Fruit fly (Drosophila melanogaster) whole organism, embryonic: ENCODE measurements around the gene Rpp14b.

Experiments used
- Atf6 ChIP-seq: fragments of 200-800 bp; sonication (Bioruptor generic); IDR thresholded peaks from 2 replicates; pipeline ENCODE4 v1.3.6; 2022; ENCODE audit warnings: missing biosample characterization, missing genetic modification characterization
- Blimp-1 ChIP-seq: fragments of 200-800 bp; sonication (Bioruptor generic); optimal IDR thresholded peaks from 3 replicates; lab custom pipeline; 2018; ENCODE audit warnings: missing biosample characterization, missing genetic modification characterization, mild to moderate bottlenecking, moderate library complexity, missing genetic modification reagents
- CG10431 ChIP-seq: fragments of 200-800 bp; sonication (Bioruptor generic); optimal IDR thresholded peaks from 3 replicates; lab custom pipeline; 2018; ENCODE audit warnings: missing biosample characterization, mild to moderate bottlenecking, missing genetic modification characterization
- CG10543 ChIP-seq: fragments of 200-800 bp; sonication (Bioruptor generic); optimal IDR thresholded peaks from 3 replicates; lab custom pipeline; 2017; ENCODE audit warnings: missing biosample characterization, mild to moderate bottlenecking, missing genetic modification characterization, moderate library complexity
- CG10565 ChIP-seq: fragments of 200-800 bp; sonication (Bioruptor generic); optimal IDR thresholded peaks from 3 replicates; lab custom pipeline; 2016; ENCODE audit warnings: missing biosample characterization, mild to moderate bottlenecking, missing genetic modification characterization
- CG13624 ChIP-seq: fragments of 200-800 bp; sonication (Bioruptor generic); optimal IDR thresholded peaks from 2 replicates; lab custom pipeline; 2016; ENCODE audit warnings: missing biosample characterization, missing genetic modification characterization
- CG14710 ChIP-seq: fragments of 200-800 bp; sonication (Bioruptor generic); optimal IDR thresholded peaks from 3 replicates; lab custom pipeline; 2019; ENCODE audit warnings: missing biosample characterization, mild to moderate bottlenecking, missing genetic modification characterization, moderate library complexity
- CG14860 ChIP-seq: fragments of 200-800 bp; sonication (Bioruptor generic); IDR thresholded peaks from 3 replicates; pipeline ENCODE4 v1.3.6; 2022; ENCODE audit warnings: missing biosample characterization, missing genetic modification characterization; ENCODE audit not compliant: partially characterized antibody
- CG15696 ChIP-seq: fragments of 200-800 bp; sonication (Bioruptor generic); optimal IDR thresholded peaks from 2 replicates; lab custom pipeline; 2019; ENCODE audit warnings: missing biosample characterization, mild to moderate bottlenecking, missing genetic modification characterization, moderate library complexity
- CG1603 ChIP-seq: fragments of 200-800 bp; sonication (Bioruptor generic); optimal IDR thresholded peaks from 2 replicates; lab custom pipeline; 2019; ENCODE audit warnings: missing biosample characterization, mild to moderate bottlenecking, missing genetic modification characterization, moderate library complexity
- CG2199 ChIP-seq: fragments of 200-800 bp; sonication (Bioruptor generic); IDR thresholded peaks from 3 replicates; pipeline ENCODE4 v1.3.6; 2022; ENCODE audit warnings: missing biosample characterization, missing genetic modification characterization
- CG31365 ChIP-seq: fragments of 200-800 bp; sonication (Bioruptor generic); optimal IDR thresholded peaks from 2 replicates; lab custom pipeline; 2018; ENCODE audit warnings: missing biosample characterization, mild to moderate bottlenecking, missing genetic modification characterization
- CG3995 ChIP-seq: fragments of 200-800 bp; sonication (Bioruptor generic); optimal IDR thresholded peaks from 3 replicates; lab custom pipeline; 2016; ENCODE audit warnings: missing biosample characterization, missing genetic modification characterization
- CG4730 ChIP-seq: fragments of 200-800 bp; sonication (Bioruptor generic); IDR thresholded peaks from 2 replicates; pipeline ENCODE4 v1.3.6; 2022; ENCODE audit warnings: missing biosample characterization, missing genetic modification characterization
- CG7839 ChIP-seq: fragments of 200-800 bp; sonication (Bioruptor generic); optimal IDR thresholded peaks from 3 replicates; lab custom pipeline; 2018; ENCODE audit warnings: missing biosample characterization, mild to moderate bottlenecking, missing genetic modification characterization, moderate library complexity
- CG8478 ChIP-seq: fragments of >200 bp; optimal IDR thresholded peaks from 2 replicates; lab custom pipeline; 2018
- CG8924 ChIP-seq: fragments of 200-800 bp; optimal IDR thresholded peaks from 3 replicates; lab custom pipeline; 2019; ENCODE audit warnings: missing biosample characterization, mild to moderate bottlenecking, missing genetic modification characterization, moderate library complexity
- CG9437 ChIP-seq: fragments of 200-800 bp; sonication (Bioruptor generic); optimal IDR thresholded peaks from 2 replicates; lab custom pipeline; 2018; ENCODE audit warnings: missing biosample characterization, mild to moderate bottlenecking, missing genetic modification characterization
- CHES-1-like ChIP-seq: fragments of 200-800 bp; sonication (Bioruptor generic); optimal IDR thresholded peaks from 2 replicates; lab custom pipeline; 2016; ENCODE audit warnings: missing biosample characterization, missing genetic modification characterization
- Dref ChIP-seq: fragments of 200-800 bp; sonication (Bioruptor generic); IDR thresholded peaks from 2 replicates; pipeline ENCODE4 v1.3.6; 2022; ENCODE audit warnings: missing biosample characterization, missing genetic modification characterization
- E2f2 ChIP-seq: fragments of 200-800 bp; sonication (Bioruptor generic); IDR thresholded peaks from 2 replicates; pipeline ENCODE4 v1.3.6; 2022; ENCODE audit warnings: missing biosample characterization, missing genetic modification characterization
- Eip74EF ChIP-seq, 2 experiments: fragments of 200-800 bp in 1 of 2; fragments of >200 bp in 1 of 2; sonication (Bioruptor generic) in 1 of 2; optimal IDR thresholded peaks; 2 replicates each; lab custom pipeline; 2017 to 2019; ENCODE audit warnings: missing biosample characterization in 2 of 2, missing genetic modification characterization in 2 of 2, mild to moderate bottlenecking in 1 of 2, moderate library complexity in 1 of 2
- H2.0 ChIP-seq: fragments of 200-800 bp; sonication (Bioruptor generic); IDR thresholded peaks from 2 replicates; pipeline ENCODE4 v1.3.6; 2022; ENCODE audit warnings: missing biosample characterization, missing genetic modification characterization
- MTF-1 ChIP-seq: fragments of 200-800 bp; sonication (Bioruptor generic); optimal IDR thresholded peaks from 2 replicates; lab custom pipeline; 2018; ENCODE audit warnings: missing biosample characterization, mild to moderate bottlenecking, missing genetic modification characterization, borderline replicate concordance
- Neu2 ChIP-seq: fragments of 200-800 bp; sonication (Bioruptor generic); optimal IDR thresholded peaks from 3 replicates; lab custom pipeline; 2016; ENCODE audit warnings: missing biosample characterization, missing genetic modification characterization, borderline replicate concordance
- ase ChIP-seq: fragments of 200-800 bp; sonication (Bioruptor generic); IDR thresholded peaks from 3 replicates; pipeline ENCODE4 v1.3.6; 2022; ENCODE audit warnings: missing biosample characterization, missing genetic modification characterization
- bbx ChIP-seq: fragments of 200-800 bp; sonication (Bioruptor generic); IDR thresholded peaks from 2 replicates; pipeline ENCODE4 v1.3.6; 2022; ENCODE audit warnings: missing biosample characterization, missing genetic modification characterization; ENCODE audit not compliant: partially characterized antibody
- corto ChIP-seq: fragments of 200-800 bp; sonication (Bioruptor generic); optimal IDR thresholded peaks from 2 replicates; lab custom pipeline; 2016; ENCODE audit warnings: missing biosample characterization, mild to moderate bottlenecking, missing genetic modification characterization, moderate library complexity
- dmrt11E ChIP-seq: fragments of 200-800 bp; sonication (Bioruptor generic); optimal IDR thresholded peaks from 3 replicates; lab custom pipeline; 2018; ENCODE audit warnings: missing biosample characterization, mild to moderate bottlenecking, missing genetic modification characterization, moderate library complexity
- dmrt99B ChIP-seq: fragments of 200-800 bp; sonication (Bioruptor generic); optimal IDR thresholded peaks from 2 replicates; lab custom pipeline; 2018; ENCODE audit warnings: missing biosample characterization, mild to moderate bottlenecking, missing genetic modification characterization, moderate library complexity
- eve ChIP-seq, 2 experiments: fragments of >200 bp; optimal IDR thresholded peaks; 2 replicates each; lab custom pipeline; 2017; ENCODE audit warnings: missing biosample characterization in 2 of 2, missing genetic modification characterization in 2 of 2
- exex ChIP-seq: fragments of 200-800 bp; sonication (Bioruptor generic); optimal IDR thresholded peaks from 4 replicates; lab custom pipeline; 2018; ENCODE audit warnings: missing biosample characterization, mild to moderate bottlenecking, missing genetic modification characterization, moderate library complexity
- gcm2 ChIP-seq: fragments of 200-800 bp; sonication (Bioruptor generic); optimal IDR thresholded peaks from 2 replicates; lab custom pipeline; 2016; ENCODE audit warnings: missing biosample characterization, missing genetic modification characterization
- grau ChIP-seq: fragments of 200-800 bp; optimal IDR thresholded peaks from 3 replicates; lab custom pipeline; 2019; ENCODE audit warnings: missing biosample characterization, mild to moderate bottlenecking, missing genetic modification characterization, moderate library complexity
- h ChIP-seq: fragments of >200 bp; optimal IDR thresholded peaks from 2 replicates; lab custom pipeline; 2017
- ham ChIP-seq: fragments of 200-800 bp; sonication (Bioruptor generic); IDR thresholded peaks from 2 replicates; pipeline ENCODE4 v1.3.6; 2022; ENCODE audit warnings: missing biosample characterization, missing genetic modification characterization
- jing ChIP-seq: fragments of 200-800 bp; sonication (Bioruptor generic); optimal IDR thresholded peaks from 2 replicates; lab custom pipeline; 2018; ENCODE audit warnings: missing biosample characterization, mild to moderate bottlenecking, missing genetic modification characterization
- luna ChIP-seq: fragments of 200-800 bp; sonication (Bioruptor generic); optimal IDR thresholded peaks from 2 replicates; lab custom pipeline; 2016; ENCODE audit warnings: missing biosample characterization, missing genetic modification characterization
- mirr ChIP-seq: fragments of 200-800 bp; sonication (Bioruptor generic); optimal IDR thresholded peaks from 3 replicates; lab custom pipeline; 2018; ENCODE audit warnings: missing biosample characterization, mild to moderate bottlenecking, missing genetic modification characterization
- nau ChIP-seq: fragments of 200-800 bp; sonication (Bioruptor generic); optimal IDR thresholded peaks from 3 replicates; lab custom pipeline; 2017; ENCODE audit warnings: missing biosample characterization, mild to moderate bottlenecking, missing genetic modification characterization, missing genetic modification reagents
- nerfin-2 ChIP-seq: fragments of 200-800 bp; sonication (Bioruptor generic); IDR thresholded peaks from 2 replicates; pipeline ENCODE4 v1.3.6; 2022; ENCODE audit warnings: missing biosample characterization, missing genetic modification characterization; ENCODE audit not compliant: partially characterized antibody
- pnt ChIP-seq: fragments of 200-800 bp; sonication (Bioruptor generic); optimal IDR thresholded peaks from 3 replicates; lab custom pipeline; 2016; ENCODE audit warnings: missing biosample characterization, missing genetic modification characterization
- run ChIP-seq: fragments of 200-800 bp; sonication (Bioruptor generic); optimal IDR thresholded peaks from 3 replicates; lab custom pipeline; 2018; ENCODE audit warnings: missing biosample characterization, mild to moderate bottlenecking, missing genetic modification characterization
- sc ChIP-seq, 3 experiments: fragments of >200 bp in 2 of 3; fragments of 200-800 bp in 1 of 3; sonication (Bioruptor generic) in 1 of 3; optimal IDR thresholded peaks; 2 replicates in 2 of 3; 3 replicates in 1 of 3; lab custom pipeline; 2017; ENCODE audit warnings: mild to moderate bottlenecking in 1 of 3, missing biosample characterization in 1 of 3, missing genetic modification characterization in 1 of 3, missing genetic modification reagents in 1 of 3
- schlank ChIP-seq: fragments of 200-800 bp; sonication (Bioruptor generic); optimal IDR thresholded peaks from 2 replicates; lab custom pipeline; 2018; ENCODE audit warnings: missing biosample characterization, mild to moderate bottlenecking, missing genetic modification characterization
- sens-2 ChIP-seq: fragments of 200-800 bp; sonication (Bioruptor generic); IDR thresholded peaks from 2 replicates; pipeline ENCODE4 v1.3.6; 2022; ENCODE audit warnings: missing biosample characterization, missing genetic modification characterization
- sima ChIP-seq: fragments of 200-800 bp; sonication (Bioruptor generic); optimal IDR thresholded peaks from 2 replicates; lab custom pipeline; 2016; ENCODE audit warnings: missing biosample characterization, missing genetic modification characterization
- usp ChIP-seq: fragments of >200 bp; optimal IDR thresholded peaks from 2 replicates; lab custom pipeline; 2017; ENCODE audit warnings: missing biosample characterization, missing genetic modification characterization
- wdn ChIP-seq: fragments of 200-800 bp; sonication (Bioruptor generic); IDR thresholded peaks from 2 replicates; pipeline ENCODE4 v1.3.6; 2022; ENCODE audit warnings: missing biosample characterization, missing genetic modification characterization
- zfh2 ChIP-seq: fragments of 200-800 bp; sonication (Bioruptor generic); optimal IDR thresholded peaks from 2 replicates; lab custom pipeline; 2016; ENCODE audit warnings: missing biosample characterization, missing genetic modification characterization

Gene Rpp14b

dm6 chr3R:30022452-30023028, 33.2 kb upstream of the Rpp14b start, which contains the start of the genes RpS28a and Axn (continued):
- TF ChIP-seq usp (no peak), corto (no peak), ham (GFP tag; lab: Robert Waterston, UW) (no peak), ase (GFP tag; lab: Robert Waterston, UW) (no peak), CG15696 (tag; lab: Kevin White, UChicago) (no peak), CG2199 (GFP tag; lab: Robert Waterston, UW) (no peak), run (no peak), Neu2 (GFP tag; lab: Kevin White, UChicago) (no peak), CG1603 (no peak), E2f2 (GFP tag; lab: Robert Waterston, UW) (peak; percentile 63), Atf6 (GFP tag; lab: Robert Waterston, UW) (no peak), luna (GFP tag; lab: Kevin White, UChicago) (no peak), exex (tag; lab: Kevin White, UChicago) (no peak), Blimp-1 (no peak), Eip74EF (GFP tag; optimal IDR thresholded peaks at IDR 0.05; lab: Kevin White, UChicago) (no peak), sima (GFP tag; lab: Kevin White, UChicago) (no peak), gcm2 (GFP tag; lab: Kevin White, UChicago) (no peak), CG10543 (GFP tag; lab: Kevin White, UChicago) (no peak), CG14710 (tag; lab: Kevin White, UChicago) (peak; percentile 41), CG8924 (tag; lab: Kevin White, UChicago) (no peak), H2.0 (GFP tag; lab: Robert Waterston, UW) (no peak; the same call in 1 of the 2 replicates), dmrt11E (tag; lab: Kevin White, UChicago) (peak; percentile 0), jing (GFP tag; lab: Kevin White, UChicago) (no peak), CG31365 (tag; lab: Kevin White, UChicago) (no peak), CG8478 (lab: Kevin White, UChicago) (peak; percentile 81), nau (GFP tag; lab: Kevin White, UChicago) (no peak), bbx (peak; percentile 66), eve (GFP tag; optimal IDR thresholded peaks at IDR 0.05; lab: Kevin White, UChicago) (no peak), CG4730 (GFP tag; lab: Robert Waterston, UW) (no peak), CG7839 (no peak), sc (optimal IDR thresholded peaks at IDR 0.05; lab: Kevin White, UChicago) (no peak), sc (GFP tag; optimal IDR thresholded peaks at IDR 0.05; lab: Kevin White, UChicago) (no peak), Dref (GFP tag; lab: Robert Waterston, UW) (peak; percentile 98), dmrt99B (tag; lab: Kevin White, UChicago) (no peak), CG3995 (GFP tag; lab: Kevin White, UChicago) (no peak), zfh2 (GFP tag; lab: Kevin White, UChicago) (no peak), CG14860 (no peak; the same call in 2 of the 3 replicates), h (lab: Kevin White, UChicago) (no peak), MTF-1 (no peak), nerfin-2 (GFP tag; lab: Robert Waterston, UW) (0 out of 2 replicates have a peak, but pooled peaks have one; percentile 7), sens-2 (GFP tag; lab: Robert Waterston, UW) (no peak), CG13624 (GFP tag; lab: Kevin White, UChicago) (peak; percentile 28), pnt (peak; percentile 18), mirr (no peak), CHES-1-like (GFP tag; lab: Kevin White, UChicago) (peak; percentile 49), wdn (GFP tag; lab: Robert Waterston, UW) (no peak), CG9437 (GFP tag; lab: Kevin White, UChicago) (no peak), CG10431 (peak; percentile 6), schlank (tag; lab: Kevin White, UChicago) (no peak), CG10565 (GFP tag; lab: Kevin White, UChicago) (no peak), grau (tag; lab: Kevin White, UChicago) (no peak)
